Fruit fly (Drosophila melanogaster) whole organism, wandering third instar larva: Measurements from ENCODE around the gene CG5151.
A peak's percentile ranks its signal among the peaks of the same experiment; 100 is the strongest.

Experiments used
- Hr78 ChIP-seq: fragments of >200 bp; optimal IDR thresholded peaks from 2 replicates; lab custom pipeline; 2017; ENCODE audit warnings: missing biosample characterization, missing genetic modification characterization
- Myc ChIP-seq: fragments of >200 bp; optimal IDR thresholded peaks from 2 replicates; lab custom pipeline; 2017
- OdsH ChIP-seq: fragments of 200-800 bp; sonication (Bioruptor generic); optimal IDR thresholded peaks from 2 replicates; lab custom pipeline; 2016; ENCODE audit warnings: missing biosample characterization, mild to moderate bottlenecking, missing genetic modification characterization
- br ChIP-seq: fragments of 200-800 bp; sonication (Bioruptor generic); optimal IDR thresholded peaks from 2 replicates; lab custom pipeline; 2016; ENCODE audit warnings: missing biosample characterization, missing genetic modification characterization
- foxo ChIP-seq, 2 experiments: fragments of 200-800 bp; sonication (Bioruptor generic); optimal IDR thresholded peaks; 2 replicates in 1 of 2; 3 replicates in 1 of 2; lab custom pipeline; 2016 to 2017; ENCODE audit warnings: missing biosample characterization in 2 of 2, missing genetic modification characterization in 2 of 2
- lola ChIP-seq: fragments of >200 bp; optimal IDR thresholded peaks from 2 replicates; lab custom pipeline; 2017; ENCODE audit warnings: missing biosample characterization, missing genetic modification characterization
- pan ChIP-seq: fragments of >200 bp; optimal IDR thresholded peaks from 2 replicates; lab custom pipeline; 2017
- psq ChIP-seq: fragments of 200-800 bp; sonication (Bioruptor generic); optimal IDR thresholded peaks from 3 replicates; lab custom pipeline; 2017; ENCODE audit warnings: missing biosample characterization, mild to moderate bottlenecking, missing genetic modification characterization, moderate library complexity

dm6 chr3L:16202550-16202949 is 38.0 kb upstream of the CG5151 start:
- peak in 1 of 2 experiments; percentile 65 for TF ChIP-seq foxo (GFP tag; optimal IDR thresholded peaks at IDR 0.05; lab: Kevin White, UChicago)
- peak; percentile 62 for TF ChIP-seq OdsH (GFP tag; lab: Kevin White, UChicago)
- no peak for TF ChIP-seq lola (GFP tag; lab: Kevin White, UChicago)
- no peak for TF ChIP-seq pan (lab: Kevin White, UChicago)
- TF ChIP-seq Hr78 = no peak
- TF ChIP-seq psq (GFP tag; lab: Kevin White, UChicago) = peak; percentile 42
- TF ChIP-seq br (GFP tag; lab: Kevin White, UChicago) = peak; percentile 5
- no peak for TF ChIP-seq Myc
